Worm (Caenorhabditis elegans) whole organism, young adult: Measurements from ENCODE around the gene fbxc-18.
"Not testable (repeated sequence)": the region's sequence is repeated elsewhere in the genome, so short reads cannot be mapped to it uniquely, and the experiment has no call there.

Experiments used
- B0035.1 ChIP-seq: sonication (generic microtip); optimal IDR thresholded peaks from 2 replicates; lab custom pipeline; 2016; ENCODE audit warnings: missing genetic modification characterization, mild to moderate bottlenecking, missing compliant biosample characterization, missing genotype, missing genetic modification reagents
- F10E7.11 ChIP-seq: sonication (generic microtip); optimal IDR thresholded peaks from 2 replicates; lab custom pipeline; 2017; ENCODE audit warnings: mild to moderate bottlenecking, missing genetic modification characterization, moderate library complexity, missing compliant biosample characterization
- F33H1.4 ChIP-seq: fragments of 200-800 bp; sonication (Bioruptor generic); IDR thresholded peaks from 2 replicates; pipeline ENCODE4 v1.3.6; 2022; ENCODE audit warnings: missing genetic modification reagents, missing genetic modification characterization, missing compliant biosample characterization
- F57C9.4 ChIP-seq: sonication (generic microtip); optimal IDR thresholded peaks from 2 replicates; lab custom pipeline; 2017; ENCODE audit warnings: mild to moderate bottlenecking, missing genetic modification characterization, missing compliant biosample characterization
- Y53G8AR.9 ChIP-seq: fragments of 200-800 bp; sonication (Bioruptor generic); conservative IDR thresholded peaks from 2 replicates; pipeline ENCODE4 v1.3.6; 2022; ENCODE audit warnings: missing genetic modification reagents, missing genetic modification characterization, missing compliant biosample characterization
- Y67H2A.10 ChIP-seq: fragments of 200-800 bp; sonication (Bioruptor generic); conservative IDR thresholded peaks from 2 replicates; pipeline ENCODE4 v1.3.6; 2022; ENCODE audit warnings: missing genetic modification reagents, missing genetic modification characterization, missing compliant biosample characterization
- akir-1 ChIP-seq: fragments of 200-800 bp; sonication (Bioruptor generic); optimal IDR thresholded peaks from 2 replicates; lab custom pipeline; 2018; ENCODE audit warnings: mild to moderate bottlenecking, missing genetic modification characterization, moderate library complexity, missing compliant biosample characterization
- ama-1 ChIP-seq, 3 experiments: fragments of 150-350 bp in 1 of 3; sonication (generic microtip) in 2 of 3; optimal IDR thresholded peaks; 2 replicates each; lab custom pipeline; 2014 to 2018; ENCODE audit warnings: missing biosample characterization in 2 of 3, missing genetic modification characterization in 2 of 3, missing genetic modification reagents in 2 of 3
- aptf-2 ChIP-seq: fragments of 200-800 bp; sonication (Bioruptor generic); conservative IDR thresholded peaks from 2 replicates; pipeline ENCODE4 v1.3.6; 2022; ENCODE audit warnings: missing genetic modification reagents, missing genetic modification characterization, missing compliant biosample characterization
- attf-3 ChIP-seq: fragments of 200-800 bp; sonication (Bioruptor generic); conservative IDR thresholded peaks from 2 replicates; pipeline ENCODE4 v1.3.6; 2022; ENCODE audit warnings: missing genetic modification reagents, missing genetic modification characterization, missing compliant biosample characterization
- bed-1 ChIP-seq: fragments of 200-800 bp; sonication (Bioruptor generic); IDR thresholded peaks from 2 replicates; pipeline ENCODE4 v1.3.6; 2022; ENCODE audit warnings: missing genetic modification reagents, missing genetic modification characterization, missing compliant biosample characterization
- bed-2 ChIP-seq: fragments of 200-800 bp; sonication (Bioruptor generic); IDR thresholded peaks from 2 replicates; pipeline ENCODE4 v1.3.6; 2022; ENCODE audit warnings: missing genetic modification reagents, missing genetic modification characterization, missing compliant biosample characterization
- ceh-40 ChIP-seq: fragments of 200-800 bp; sonication (Bioruptor generic); IDR thresholded peaks from 2 replicates; pipeline ENCODE4 v1.3.6; 2022; ENCODE audit warnings: missing genetic modification characterization, missing compliant biosample characterization
- ceh-79 ChIP-seq: sonication (generic microtip); optimal IDR thresholded peaks from 2 replicates; lab custom pipeline; 2017; ENCODE audit warnings: mild to moderate bottlenecking, missing genetic modification characterization, missing compliant biosample characterization
- die-1 ChIP-seq: sonication (generic microtip); optimal IDR thresholded peaks from 2 replicates; lab custom pipeline; 2016; ENCODE audit warnings: missing genotype, mild to moderate bottlenecking, missing genetic modification characterization, missing compliant biosample characterization
- dpl-1 ChIP-seq: fragments of 150-350 bp; optimal IDR thresholded peaks from 2 replicates; lab custom pipeline; 2014; ENCODE audit warnings: missing biosample characterization, missing genetic modification reagents, missing genetic modification characterization
- egl-18 ChIP-seq: fragments of 200-800 bp; sonication (Bioruptor generic); IDR thresholded peaks from 2 replicates; pipeline ENCODE4 v1.3.6; 2022; ENCODE audit warnings: missing genetic modification reagents, missing genetic modification characterization, missing compliant biosample characterization
- egrh-3 ChIP-seq: fragments of 200-800 bp; sonication (Bioruptor generic); IDR thresholded peaks from 2 replicates; pipeline ENCODE4 v1.3.6; 2022; ENCODE audit warnings: missing genetic modification reagents, missing genetic modification characterization, missing compliant biosample characterization
- hlh-26 ChIP-seq: fragments of 200-800 bp; sonication (Bioruptor generic); conservative IDR thresholded peaks from 2 replicates; pipeline ENCODE4 v1.3.6; 2022; ENCODE audit warnings: missing genetic modification reagents, missing genetic modification characterization, missing compliant biosample characterization
- hrde-1 ChIP-seq: sonication (generic microtip); optimal IDR thresholded peaks from 2 replicates; lab custom pipeline; 2016; ENCODE audit warnings: missing genetic modification characterization, mild to moderate bottlenecking, missing compliant biosample characterization, moderate library complexity, missing genotype, missing genetic modification reagents, borderline replicate concordance
- hsf-1 ChIP-seq: fragments of 200-800 bp; sonication (Bioruptor generic); IDR thresholded peaks from 2 replicates; pipeline ENCODE4 v1.3.6; 2022; ENCODE audit warnings: missing genetic modification reagents, missing genetic modification characterization, missing compliant biosample characterization
- lag-1 ChIP-seq: fragments of 200-800 bp; sonication (Bioruptor generic); IDR thresholded peaks from 2 replicates; pipeline ENCODE4 v1.3.6; 2022; ENCODE audit warnings: missing genetic modification reagents, missing genetic modification characterization, missing compliant biosample characterization
- lin-26 ChIP-seq: fragments of 200-800 bp; sonication (Bioruptor generic); IDR thresholded peaks from 2 replicates; pipeline ENCODE4 v1.3.6; 2022; ENCODE audit warnings: missing genetic modification reagents, missing genetic modification characterization, missing compliant biosample characterization
- madf-10 ChIP-seq: sonication (generic microtip); optimal IDR thresholded peaks from 2 replicates; lab custom pipeline; 2016; ENCODE audit warnings: mild to moderate bottlenecking, missing genetic modification characterization, missing compliant biosample characterization
- madf-6 ChIP-seq: fragments of 200-800 bp; sonication (Bioruptor generic); IDR thresholded peaks from 2 replicates; pipeline ENCODE4 v1.3.6; 2022; ENCODE audit warnings: missing genetic modification reagents, missing genetic modification characterization, missing compliant biosample characterization
- madf-8 ChIP-seq: fragments of 200-800 bp; sonication (Bioruptor generic); conservative IDR thresholded peaks from 2 replicates; pipeline ENCODE4 v1.3.6; 2022; ENCODE audit warnings: missing genetic modification reagents, missing genetic modification characterization, missing compliant biosample characterization
- nhr-179 ChIP-seq: sonication (generic microtip); optimal IDR thresholded peaks from 2 replicates; lab custom pipeline; 2016; ENCODE audit warnings: mild to moderate bottlenecking, missing genetic modification characterization, missing compliant biosample characterization
- nhr-27 ChIP-seq: fragments of 200-800 bp; sonication (Bioruptor generic); optimal IDR thresholded peaks from 2 replicates; lab custom pipeline; 2018; ENCODE audit warnings: mild to moderate bottlenecking, missing genetic modification characterization, moderate library complexity, missing compliant biosample characterization
- sea-2 ChIP-seq: fragments of 200-800 bp; sonication (Bioruptor generic); IDR thresholded peaks from 2 replicates; pipeline ENCODE4 v1.3.6; 2022; ENCODE audit warnings: missing genetic modification characterization, missing compliant biosample characterization
- snpc-1.3 ChIP-seq: sonication (generic microtip); optimal IDR thresholded peaks from 2 replicates; lab custom pipeline; 2017; ENCODE audit warnings: missing genetic modification characterization, mild to moderate bottlenecking, missing compliant biosample characterization, antibody characterized with exemption, moderate library complexity, missing genotype, missing genetic modification reagents; ENCODE audit not compliant: insufficient read depth
- snpc-3.4 ChIP-seq: sonication (generic microtip); optimal IDR thresholded peaks from 2 replicates; lab custom pipeline; 2017; ENCODE audit warnings: missing genetic modification characterization, mild to moderate bottlenecking, missing compliant biosample characterization, antibody characterized with exemption, moderate library complexity, missing genotype, missing genetic modification reagents
- tbp1 ChIP-seq: fragments of 200-800 bp; sonication (Bioruptor generic); optimal IDR thresholded peaks from 2 replicates; lab custom pipeline; 2018; ENCODE audit warnings: mild to moderate bottlenecking, missing genetic modification characterization, missing compliant biosample characterization
- unc-62 ChIP-seq: fragments of 150-350 bp; optimal IDR thresholded peaks from 2 replicates; lab custom pipeline; 2014; ENCODE audit warnings: missing biosample characterization, missing genetic modification reagents, missing genetic modification characterization
- zim-3 ChIP-seq: sonication (generic microtip); optimal IDR thresholded peaks from 2 replicates; lab custom pipeline; 2017; ENCODE audit warnings: mild to moderate bottlenecking, missing genetic modification characterization, moderate library complexity, missing compliant biosample characterization
- ztf-25 ChIP-seq: fragments of 200-800 bp; sonication (Bioruptor generic); IDR thresholded peaks from 2 replicates; pipeline ENCODE4 v1.3.6; 2022; ENCODE audit warnings: missing genetic modification reagents, missing genetic modification characterization, missing compliant biosample characterization

Gene fbxc-18

DNA sequence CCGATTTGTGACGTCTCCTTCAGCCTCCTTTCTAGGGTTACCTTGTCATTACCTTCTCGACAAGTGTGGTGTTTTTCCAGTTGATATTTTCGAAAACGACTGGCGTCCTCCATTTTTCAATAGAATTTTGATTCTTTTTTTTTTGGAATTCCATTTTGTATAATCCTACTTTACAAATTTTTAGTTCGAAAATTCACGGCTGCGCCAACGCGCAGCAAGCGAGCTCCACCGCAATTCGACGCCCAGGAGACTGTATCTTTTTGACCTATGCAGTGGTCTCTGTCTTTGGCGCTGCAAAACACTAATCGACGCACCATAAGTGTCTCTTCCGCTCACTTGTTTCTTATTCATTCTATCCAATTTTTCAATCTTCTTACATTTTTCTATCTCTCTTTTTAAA, 24.4 kb upstream of the fbxc-18 start, which contains the start of gene fbxc-42:
TSS of gene fbxc-42 (plus strand) at position 301 of the 400 bp plus-strand sequence.
- TF ChIP-seq dpl-1 (GFP tag; lab: Kevin White, UChicago) (no peak), attf-3 (no peak), madf-6 (GFP tag; lab: Robert Waterston, UW) (no peak), die-1 (tag; lab: Kevin White, UChicago) (no peak), egrh-3 (GFP tag; lab: Robert Waterston, UW) (no peak), snpc-1.3 (tag; lab: Kevin White, UChicago) (no peak), lin-26 (GFP tag; lab: Robert Waterston, UW) (no peak), hlh-26 (GFP tag; lab: Robert Waterston, UW) (no peak), ztf-25 (GFP tag; lab: Robert Waterston, UW) (no peak), ama-1 (optimal IDR thresholded peaks at IDR 0.05; lab: Kevin White, UChicago) (no peak), ama-1 (GFP tag; optimal IDR thresholded peaks at IDR 0.05; lab: Kevin White, UChicago) (no peak), nhr-27 (tag; lab: Kevin White, UChicago) (no peak), ceh-40 (GFP tag; lab: Robert Waterston, UW) (no peak), sea-2 (GFP tag; lab: Robert Waterston, UW) (no peak)

DNA sequence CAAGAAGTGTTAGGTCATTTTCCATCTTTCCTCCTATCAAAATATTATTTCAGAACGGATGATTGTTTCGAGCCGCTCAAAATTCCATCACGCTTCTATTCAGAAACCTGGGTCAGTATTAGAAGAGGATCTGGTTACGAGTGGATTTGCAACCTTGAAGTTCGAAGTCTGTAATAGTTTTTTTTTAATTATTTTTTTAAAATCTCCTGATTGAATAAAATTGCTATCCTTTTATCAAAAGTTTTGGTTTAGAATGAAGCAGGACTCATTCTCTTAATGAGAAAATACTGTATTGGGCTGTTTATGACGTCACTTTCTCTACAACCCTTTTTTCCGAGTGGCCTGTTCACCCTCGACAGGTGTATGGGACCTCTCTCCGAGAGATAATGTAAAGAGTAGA, 21.6 kb upstream of the fbxc-18 start, which contains the start of gene fbxc-39:
TSS of gene fbxc-39 (plus strand) at position 301 of the 400 bp plus-strand sequence.
- TF ChIP-seq Y53G8AR.9 (GFP tag; lab: Robert Waterston, UW) (no peak), tbp1 (GFP tag; lab: Kevin White, UChicago) (no peak), sea-2 (GFP tag; lab: Robert Waterston, UW) (no peak), bed-2 (GFP tag; lab: Robert Waterston, UW) (no peak), Y67H2A.10 (GFP tag; lab: Robert Waterston, UW) (no peak), F57C9.4 (tag; lab: Kevin White, UChicago) (no peak), akir-1 (GFP tag; lab: Kevin White, UChicago) (no peak), madf-10 (tag; lab: Kevin White, UChicago) (no peak), unc-62 (no peak), snpc-3.4 (tag; lab: Kevin White, UChicago) (no peak), F10E7.11 (no peak), bed-1 (GFP tag; lab: Robert Waterston, UW) (no peak), egl-18 (GFP tag; lab: Robert Waterston, UW) (no peak), madf-8 (GFP tag; lab: Robert Waterston, UW) (no peak), nhr-179 (tag; lab: Kevin White, UChicago) (no peak), zim-3 (tag; lab: Kevin White, UChicago) (no peak), hsf-1 (GFP tag; lab: Robert Waterston, UW) (no peak), aptf-2 (no peak), F33H1.4 (GFP tag; lab: Robert Waterston, UW) (no peak), B0035.1 (no peak)

DNA sequence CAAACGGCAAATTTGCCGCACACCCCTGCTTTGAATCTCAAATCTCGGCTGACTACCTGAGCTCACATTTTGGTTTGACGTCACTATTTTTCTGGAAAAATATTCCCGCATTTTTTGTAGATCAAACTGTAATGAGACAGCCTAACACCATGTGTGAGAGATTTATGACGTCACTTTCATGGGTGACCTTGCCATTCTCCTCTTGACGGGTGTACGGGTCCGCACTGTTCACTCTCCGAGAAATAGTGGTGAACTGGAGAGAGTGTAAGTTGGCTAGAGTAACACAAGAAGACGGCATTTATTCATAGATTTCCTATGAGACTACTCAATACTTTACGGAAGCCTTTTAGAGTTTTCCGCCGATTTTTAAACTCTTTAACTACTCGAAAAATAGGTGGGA, 18.8 kb upstream of the fbxc-18 start, which contains the start of gene fbxc-40:
TSS of gene fbxc-40 (plus strand) at position 301 of the 400 bp plus-strand sequence.
- not testable (repeated sequence) for TF ChIP-seq hrde-1; ceh-79 (tag; lab: Kevin White, UChicago); lag-1
